Worm (Caenorhabditis elegans): Measurements from ENCODE around the gene col-166.

col-166 gene

ce11 chrX:6280998-6281397 lies 1.2 kb downstream of the col-166 start:
- TF ChIP-seq fos-1 (tag; optimal IDR thresholded peaks at IDR 0.05) (no peak), ceh-16 (tag; optimal IDR thresholded peaks at IDR 0.05) (peak; percentile 19), ztf-4 (tag; optimal IDR thresholded peaks at IDR 0.05) (peak; percentile 69), lin-15B (tag; optimal IDR thresholded peaks at IDR 0.05) (no peak), R02D3.7 (tag; optimal IDR thresholded peaks at IDR 0.05) (peak; percentile 6), elt-3 (tag; optimal IDR thresholded peaks at IDR 0.05) (peak in 2 of 3 experiments; percentile 7 to 15), pha-4 (tag; optimal IDR thresholded peaks at IDR 0.05) (no peak), ceh-82 (tag; optimal IDR thresholded peaks at IDR 0.05) (peak; percentile 18), ZK546.5 (tag; optimal IDR thresholded peaks at IDR 0.05) (no peak), egl-5 (tag; optimal IDR thresholded peaks at IDR 0.05) (no peak), skn-1 (tag; optimal IDR thresholded peaks at IDR 0.05) (no peak), nfya-1 (tag; optimal IDR thresholded peaks at IDR 0.05; ENCODE audit: insufficient read depth) (peak; percentile 19), nhr-43 (tag; optimal IDR thresholded peaks at IDR 0.05; ENCODE audit: poor library complexity, severe bottlenecking) (peak; percentile 66), nhr-23 (tag; optimal IDR thresholded peaks at IDR 0.05) (no peak), ama-1 (optimal IDR thresholded peaks at IDR 0.05) (peak; percentile 91), nhr-25 (tag; optimal IDR thresholded peaks at IDR 0.05) (peak; percentile 91)

ce11 chrX:6286154-6286553 lies 6.3 kb downstream of the col-166 start:
- TF ChIP-seq nhr-25 (tag; optimal IDR thresholded peaks at IDR 0.05) (peak; percentile 49), pqm-1 (tag; optimal IDR thresholded peaks at IDR 0.05) (no peak), ztf-4 (tag; optimal IDR thresholded peaks at IDR 0.05) (no peak), elt-2 (tag; optimal IDR thresholded peaks at IDR 0.05) (peak; percentile 24), hmg-11 (tag; optimal IDR thresholded peaks at IDR 0.05) (peak; percentile 0), nhr-23 (tag; optimal IDR thresholded peaks at IDR 0.05) (peak; percentile 12), tbx-2 (tag; optimal IDR thresholded peaks at IDR 0.05) (peak; percentile 31), nhr-43 (tag; optimal IDR thresholded peaks at IDR 0.05; ENCODE audit: poor library complexity, severe bottlenecking) (peak; percentile 56)

ce11 chrX:6289038-6289437 lies 9.2 kb downstream of the col-166 start:
- TF ChIP-seq ztf-4 (tag; optimal IDR thresholded peaks at IDR 0.05) = no peak
- TF ChIP-seq fkh-10 (GFP tag; optimal IDR thresholded peaks at IDR 0.05) = no peak
- no peak for TF ChIP-seq ZK546.5 (tag; optimal IDR thresholded peaks at IDR 0.05)
- no peak for TF ChIP-seq ceh-16 (tag; optimal IDR thresholded peaks at IDR 0.05)
- no peak for TF ChIP-seq mdl-1 (tag; optimal IDR thresholded peaks at IDR 0.05)
- TF ChIP-seq elt-3 (tag; optimal IDR thresholded peaks at IDR 0.05) = no peak
- no peak for TF ChIP-seq unc-39 (tag; optimal IDR thresholded peaks at IDR 0.05)
- TF ChIP-seq nfya-1 (tag; optimal IDR thresholded peaks at IDR 0.05; ENCODE audit: insufficient read depth) = no peak
- TF ChIP-seq nhr-25 (tag; optimal IDR thresholded peaks at IDR 0.05) = no peak
- no peak for TF ChIP-seq pqm-1 (tag; optimal IDR thresholded peaks at IDR 0.05)
- no peak for TF ChIP-seq nhr-237 (tag; optimal IDR thresholded peaks at IDR 0.05)
- no peak for TF ChIP-seq lin-15B (tag; optimal IDR thresholded peaks at IDR 0.05)
- TF ChIP-seq eor-1 (tag; optimal IDR thresholded peaks at IDR 0.05) = no peak
- no peak for TF ChIP-seq sea-2 (GFP tag; optimal IDR thresholded peaks at IDR 0.05)
- no peak for TF ChIP-seq pha-4 (tag; optimal IDR thresholded peaks at IDR 0.05)

DNA sequence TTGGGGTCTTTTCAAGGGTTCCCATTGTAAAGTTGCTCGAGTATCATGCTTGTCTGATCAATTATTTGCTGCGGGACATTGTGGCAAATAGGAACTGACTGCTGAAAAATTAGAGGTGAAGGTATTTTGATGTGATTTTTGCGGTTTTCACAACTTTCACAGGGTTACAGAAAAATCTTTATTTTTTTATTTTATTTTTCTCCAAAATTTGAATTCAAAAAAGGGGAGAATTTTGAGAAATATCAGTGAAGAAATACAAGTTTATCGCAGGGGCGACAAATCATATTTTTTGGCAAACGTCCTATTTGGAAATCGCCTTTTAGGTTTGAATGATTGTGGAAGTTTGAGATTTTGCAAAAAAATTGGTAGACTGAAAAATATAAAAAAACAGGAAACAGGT lies 11.8 kb downstream of the col-166 start, which contains the start of gene lev-9:
TSS of gene lev-9 (minus strand) at position 101 of the 400 bp plus-strand sequence.
- TF ChIP-seq pqm-1 (tag; optimal IDR thresholded peaks at IDR 0.05) (no peak), unc-39 (tag; optimal IDR thresholded peaks at IDR 0.05) (no peak), daf-12 (tag; optimal IDR thresholded peaks at IDR 0.05) (no peak), ztf-4 (tag; optimal IDR thresholded peaks at IDR 0.05) (no peak), pha-4 (tag; optimal IDR thresholded peaks at IDR 0.05) (no peak), fkh-2 (tag; optimal IDR thresholded peaks at IDR 0.05) (no peak), nhr-77 (tag; optimal IDR thresholded peaks at IDR 0.05) (no peak)

ce11 chrX:6292143-6292542 lies 12.3 kb downstream of the col-166 start:
- TF ChIP-seq jun-1 (tag; optimal IDR thresholded peaks at IDR 0.05) (peak; percentile 35), eor-1 (tag; optimal IDR thresholded peaks at IDR 0.05) (peak in 1 of 2 experiments; percentile 29), pha-4 (tag; optimal IDR thresholded peaks at IDR 0.05) (peak; percentile 53), lin-39 (tag; optimal IDR thresholded peaks at IDR 0.05) (peak; percentile 61), ceh-28 (tag; optimal IDR thresholded peaks at IDR 0.05) (peak; percentile 12), pqm-1 (tag; optimal IDR thresholded peaks at IDR 0.05) (no peak), mml-1 (tag; optimal IDR thresholded peaks at IDR 0.05) (no peak), ama-1 (optimal IDR thresholded peaks at IDR 0.05) (no peak), unc-39 (tag; optimal IDR thresholded peaks at IDR 0.05) (no peak), ceh-82 (tag; optimal IDR thresholded peaks at IDR 0.05) (no peak), lsy-12 (tag; optimal IDR thresholded peaks at IDR 0.05) (peak; percentile 42), nhr-77 (tag; optimal IDR thresholded peaks at IDR 0.05) (peak; percentile 62), nfya-1 (tag; optimal IDR thresholded peaks at IDR 0.05; ENCODE audit: insufficient read depth) (peak; percentile 57), elt-2 (tag; optimal IDR thresholded peaks at IDR 0.05) (peak; percentile 41), nhr-23 (tag; optimal IDR thresholded peaks at IDR 0.05) (peak; percentile 59), hmg-11 (tag; optimal IDR thresholded peaks at IDR 0.05) (peak; percentile 86), tbx-2 (tag; optimal IDR thresholded peaks at IDR 0.05) (peak; percentile 61), nhr-43 (tag; optimal IDR thresholded peaks at IDR 0.05; ENCODE audit: poor library complexity, severe bottlenecking) (peak; percentile 49), nhr-12 (tag; optimal IDR thresholded peaks at IDR 0.05) (no peak), egl-5 (tag; optimal IDR thresholded peaks at IDR 0.05) (peak; percentile 1), nhr-25 (tag; optimal IDR thresholded peaks at IDR 0.05) (peak; percentile 18), snpc-4 (tag; optimal IDR thresholded peaks at IDR 0.05) (peak; percentile 9), nhr-237 (tag; optimal IDR thresholded peaks at IDR 0.05) (no peak), mdl-1 (tag; optimal IDR thresholded peaks at IDR 0.05) (no peak)
